Worm (Caenorhabditis elegans) whole organism, mixed stage, embryonic: ENCODE results near the gene rmd-2.

Experiments
- M03D4.4 ChIP-seq: sonication (generic microtip); optimal IDR thresholded peaks from 2 replicates; lab custom pipeline; 2017; ENCODE audit warnings: mild to moderate bottlenecking, missing genetic modification characterization, missing compliant biosample characterization
- bed-3 ChIP-seq: fragments of 200-800 bp; sonication (Bioruptor generic); optimal IDR thresholded peaks from 3 replicates; lab custom pipeline; 2018; ENCODE audit warnings: mild to moderate bottlenecking, missing genetic modification characterization, moderate library complexity, missing compliant biosample characterization
- blmp-1 ChIP-seq: fragments of 150-350 bp; optimal IDR thresholded peaks from 2 replicates; lab custom pipeline; 2014; ENCODE audit warnings: missing biosample characterization, missing genetic modification characterization
- ceh-39 ChIP-seq: fragments of 150-350 bp; optimal IDR thresholded peaks from 2 replicates; lab custom pipeline; 2014; ENCODE audit warnings: missing biosample characterization, missing genetic modification characterization
- ceh-43 ChIP-seq: fragments of 200-800 bp; sonication (Bioruptor generic); optimal IDR thresholded peaks from 2 replicates; lab custom pipeline; 2018; ENCODE audit warnings: mild to moderate bottlenecking, missing genetic modification characterization, moderate library complexity, missing compliant biosample characterization
- ceh-83 ChIP-seq: fragments of 200-800 bp; sonication (Bioruptor generic); optimal IDR thresholded peaks from 2 replicates; lab custom pipeline; 2018; ENCODE audit warnings: mild to moderate bottlenecking, missing genetic modification characterization, missing compliant biosample characterization
- ces-1 ChIP-seq: fragments of 150-350 bp; optimal IDR thresholded peaks from 2 replicates; lab custom pipeline; 2014; ENCODE audit warnings: missing biosample characterization, missing genetic modification reagents, missing genetic modification characterization
- cnd-1 ChIP-seq: fragments of 200-800 bp; sonication (Bioruptor generic); optimal IDR thresholded peaks from 2 replicates; lab custom pipeline; 2018; ENCODE audit warnings: mild to moderate bottlenecking, missing genetic modification characterization, missing compliant biosample characterization
- drap-1 ChIP-seq: fragments of 200-800 bp; sonication (Bioruptor generic); optimal IDR thresholded peaks from 3 replicates; lab custom pipeline; 2018; ENCODE audit warnings: mild to moderate bottlenecking, missing genetic modification characterization, missing compliant biosample characterization
- elt-1 ChIP-seq: sonication (generic microtip); optimal IDR thresholded peaks from 2 replicates; lab custom pipeline; 2017; ENCODE audit warnings: missing genetic modification characterization, mild to moderate bottlenecking, missing compliant biosample characterization, antibody characterized with exemption, moderate library complexity, borderline replicate concordance; ENCODE audit not compliant: insufficient read depth
- elt-3 ChIP-seq: fragments of 150-350 bp; optimal IDR thresholded peaks from 2 replicates; lab custom pipeline; 2014; ENCODE audit warnings: missing biosample characterization, missing genetic modification characterization
- flh-1 ChIP-seq: fragments of 200-800 bp; sonication (Bioruptor generic); optimal IDR thresholded peaks from 2 replicates; lab custom pipeline; 2018; ENCODE audit warnings: mild to moderate bottlenecking, missing genetic modification characterization, moderate library complexity, missing compliant biosample characterization
- ham-2 ChIP-seq: fragments of 200-800 bp; sonication (Bioruptor generic); optimal IDR thresholded peaks from 2 replicates; lab custom pipeline; 2018; ENCODE audit warnings: mild to moderate bottlenecking, missing genetic modification characterization, missing compliant biosample characterization
- hlh-1 ChIP-seq: fragments of 150-350 bp; optimal IDR thresholded peaks from 2 replicates; lab custom pipeline; 2014; ENCODE audit warnings: missing biosample characterization, missing genetic modification reagents, missing genetic modification characterization
- lin-13 ChIP-seq: fragments of 150-350 bp; optimal IDR thresholded peaks from 2 replicates; lab custom pipeline; 2014; ENCODE audit warnings: missing biosample characterization, missing genetic modification characterization
- lin-32 ChIP-seq: fragments of 200-800 bp; sonication (Bioruptor generic); optimal IDR thresholded peaks from 2 replicates; lab custom pipeline; 2018; ENCODE audit warnings: mild to moderate bottlenecking, missing genetic modification characterization, missing compliant biosample characterization
- lsy-2 ChIP-seq: fragments of 150-350 bp; optimal IDR thresholded peaks from 2 replicates; lab custom pipeline; 2014; ENCODE audit warnings: missing biosample characterization, missing genetic modification characterization
- mab-5 ChIP-seq: fragments of 150-350 bp; optimal IDR thresholded peaks from 2 replicates; lab custom pipeline; 2014; ENCODE audit warnings: missing biosample characterization, missing genetic modification characterization
- mep-1 ChIP-seq: fragments of 150-350 bp; optimal IDR thresholded peaks from 2 replicates; lab custom pipeline; 2017; ENCODE audit warnings: missing biosample characterization, missing genetic modification reagents, missing genetic modification characterization, inconsistent platforms
- mls-2 ChIP-seq: sonication (generic microtip); optimal IDR thresholded peaks from 2 replicates; lab custom pipeline; 2016; ENCODE audit warnings: mild to moderate bottlenecking, missing genetic modification characterization, moderate library complexity, missing compliant biosample characterization
- nhr-12 ChIP-seq: fragments of 150-350 bp; optimal IDR thresholded peaks from 2 replicates; lab custom pipeline; 2014; ENCODE audit warnings: missing biosample characterization, missing genetic modification characterization
- nhr-2 ChIP-seq: fragments of 150-350 bp; optimal IDR thresholded peaks from 2 replicates; lab custom pipeline; 2014; ENCODE audit warnings: missing biosample characterization, missing genetic modification characterization
- nhr-237 ChIP-seq: fragments of 150-350 bp; optimal IDR thresholded peaks from 2 replicates; lab custom pipeline; 2014; ENCODE audit warnings: missing biosample characterization, missing genetic modification characterization
- nhr-28 ChIP-seq: fragments of 150-350 bp; optimal IDR thresholded peaks from 2 replicates; lab custom pipeline; 2014; ENCODE audit warnings: missing biosample characterization, missing genetic modification characterization
- nhr-76 ChIP-seq: sonication (generic microtip); optimal IDR thresholded peaks from 2 replicates; lab custom pipeline; 2017; ENCODE audit warnings: missing biosample characterization, missing genetic modification characterization
- pha-4 ChIP-seq: fragments of 150-350 bp; optimal IDR thresholded peaks from 2 replicates; lab custom pipeline; 2018; ENCODE audit warnings: missing biosample characterization, missing genetic modification reagents, missing genetic modification characterization
- sem-2 ChIP-seq: fragments of 200-800 bp; sonication (Bioruptor generic); optimal IDR thresholded peaks from 2 replicates; lab custom pipeline; 2018; ENCODE audit warnings: mild to moderate bottlenecking, missing genetic modification characterization, missing compliant biosample characterization
- snpc-4 ChIP-seq: fragments of 150-350 bp; optimal IDR thresholded peaks from 2 replicates; lab custom pipeline; 2014; ENCODE audit warnings: missing biosample characterization, missing genetic modification characterization
- sptf-1 ChIP-seq: sonication (generic microtip); optimal IDR thresholded peaks from 2 replicates; lab custom pipeline; 2017; ENCODE audit warnings: mild to moderate bottlenecking, missing genetic modification characterization, moderate library complexity, missing compliant biosample characterization
- tbx-8 ChIP-seq: fragments of 200-800 bp; sonication (Bioruptor generic); optimal IDR thresholded peaks from 2 replicates; lab custom pipeline; 2018; ENCODE audit warnings: mild to moderate bottlenecking, missing genetic modification characterization, moderate library complexity, missing compliant biosample characterization
- unc-120 ChIP-seq: sonication (generic microtip); optimal IDR thresholded peaks from 2 replicates; lab custom pipeline; 2017; ENCODE audit warnings: missing genetic modification characterization, missing compliant biosample characterization; ENCODE audit not compliant: poor library complexity, severe bottlenecking
- unc-39 ChIP-seq: fragments of 150-350 bp; optimal IDR thresholded peaks from 2 replicates; lab custom pipeline; 2014; ENCODE audit warnings: missing biosample characterization, missing genetic modification characterization
- unc-62 ChIP-seq: fragments of 150-350 bp; optimal IDR thresholded peaks from 2 replicates; lab custom pipeline; 2014; ENCODE audit warnings: missing biosample characterization, missing genetic modification reagents, missing genetic modification characterization
- zip-8 ChIP-seq: fragments of 150-350 bp; optimal IDR thresholded peaks from 2 replicates; lab custom pipeline; 2014; ENCODE audit warnings: missing biosample characterization, missing genetic modification characterization
- ztf-11 ChIP-seq: fragments of 150-350 bp; optimal IDR thresholded peaks from 2 replicates; lab custom pipeline; 2014; ENCODE audit warnings: missing biosample characterization, missing genetic modification characterization

Gene rmd-2

DNA sequence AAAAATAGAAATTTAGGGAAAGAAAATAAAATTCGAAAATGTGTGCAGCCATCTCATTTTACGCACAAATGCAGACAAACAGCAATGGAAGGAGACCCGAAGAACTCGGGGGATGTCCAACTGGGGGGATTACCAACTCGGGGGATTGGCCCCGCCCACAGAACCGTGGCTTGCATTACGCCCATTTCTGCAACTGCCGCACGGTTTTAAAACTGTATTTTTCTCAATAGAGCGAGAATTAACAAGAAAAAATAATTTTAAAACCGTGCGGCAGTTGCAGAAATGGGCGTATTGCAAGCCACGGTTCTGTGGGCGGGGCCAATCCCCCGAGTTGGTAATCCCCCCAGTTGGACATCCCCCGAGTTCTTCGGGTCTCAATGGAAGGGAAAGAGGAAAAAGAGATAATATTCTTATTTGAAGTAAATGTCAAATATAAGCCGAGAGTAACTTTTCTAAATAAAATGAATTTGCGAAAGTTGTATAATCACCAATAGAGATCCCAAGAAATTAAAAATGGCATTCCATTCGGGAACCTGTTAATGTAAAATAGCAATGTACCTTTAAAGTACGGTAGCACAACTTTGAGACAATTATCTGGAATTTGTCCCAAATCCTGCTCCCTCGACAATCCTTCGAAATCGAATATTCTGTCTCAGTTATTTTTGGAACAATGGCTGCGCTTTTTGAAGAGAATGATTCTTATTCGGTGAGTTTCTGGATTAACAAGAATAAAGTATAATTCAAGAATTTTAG, 5.2 kb downstream of the rmd-2 start, which contains the start of the genes ruvb-1 and tofu-1:
Gene ruvb-1, minus strand, starts transcription at position 72 of the 753 bp plus-strand sequence.
Gene tofu-1, plus strand, starts transcription at position 417 of the 753 bp plus-strand sequence.
- peak; percentile 12 for TF ChIP-seq cnd-1
- peak; percentile 19 for TF ChIP-seq ham-2 (GFP tag; lab: Kevin White, UChicago)
- TF ChIP-seq sptf-1 (tag; lab: Kevin White, UChicago): peak; percentile 50
- TF ChIP-seq lsy-2 (tag; lab: Kevin White, UChicago): peak; percentile 27
- TF ChIP-seq unc-120 (tag; lab: Kevin White, UChicago): peak; percentile 28
- peak; percentile 34 for TF ChIP-seq mep-1
- TF ChIP-seq lin-13 (tag; lab: Kevin White, UChicago): peak; percentile 24
- TF ChIP-seq ces-1 (GFP tag; lab: Kevin White, UChicago): peak; percentile 28

DNA sequence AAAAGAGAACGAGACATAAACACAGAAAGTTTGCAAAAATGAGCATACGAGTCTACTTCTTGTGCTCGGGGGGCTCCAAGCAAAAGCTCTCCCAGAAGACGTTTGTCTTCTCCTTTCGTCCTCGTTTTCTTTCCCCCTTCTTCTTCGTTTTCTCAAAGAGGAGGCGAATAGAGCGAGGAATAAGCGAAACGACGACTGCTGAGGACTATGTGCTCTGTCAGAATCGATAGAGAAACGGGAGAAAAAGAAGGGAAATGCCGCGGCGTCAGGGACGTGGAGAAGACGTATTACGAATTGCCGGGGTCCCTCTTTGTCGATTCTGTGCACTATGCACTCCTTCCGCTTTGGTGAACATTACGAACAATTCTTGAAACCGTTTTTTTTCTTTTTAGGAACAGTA, 7.7 kb downstream of the rmd-2 start:
- TF ChIP-seq ces-1 (GFP tag; lab: Kevin White, UChicago) (peak; percentile 46), sptf-1 (tag; lab: Kevin White, UChicago) (no peak)
- TF ChIP-seq, all 35 proteins: peak for 1

DNA sequence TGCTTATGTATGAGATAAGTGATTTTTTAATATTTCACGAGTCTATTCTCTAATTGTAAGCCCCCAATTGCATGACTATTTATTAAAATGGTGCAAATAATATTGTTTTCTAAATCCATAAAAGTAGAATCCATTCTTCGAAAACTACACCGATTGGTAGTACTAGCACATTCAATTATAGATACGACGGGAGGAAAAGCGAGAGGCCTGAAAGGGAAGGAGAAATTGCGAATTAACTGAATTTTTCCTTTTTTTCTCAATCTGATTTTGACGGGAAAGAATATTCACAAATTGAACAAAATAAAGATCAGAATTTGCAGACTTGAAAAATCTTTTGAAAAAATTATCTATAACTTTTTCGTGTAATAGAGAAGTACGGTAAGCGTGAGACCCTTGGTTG, 8.9 kb downstream of the rmd-2 start:
- TF ChIP-seq ces-1 (GFP tag; lab: Kevin White, UChicago): peak; percentile 89
- no peak for TF ChIP-seq mab-5 (tag; lab: Kevin White, UChicago)
- TF ChIP-seq, all 35 proteins: peak for 1

DNA sequence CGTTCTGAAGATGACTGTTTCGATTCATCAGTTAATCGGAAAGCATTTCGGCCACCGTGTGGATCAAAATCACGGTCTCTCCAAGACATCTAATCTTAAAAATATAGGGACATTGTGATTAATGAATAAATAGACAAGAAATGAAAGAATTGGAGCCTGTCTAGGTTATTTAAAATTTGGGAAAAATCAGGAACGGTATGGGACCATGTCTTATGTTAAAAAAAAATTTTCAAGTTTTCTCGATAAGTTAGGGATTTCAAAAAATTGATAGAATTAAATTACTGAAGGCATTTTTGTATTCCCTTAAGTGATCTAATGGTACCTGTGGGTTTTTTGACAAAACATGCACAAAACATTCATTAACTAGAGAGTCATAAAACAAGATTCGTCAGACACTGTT, 9.9 kb downstream of the rmd-2 start, which contains the start of gene unc-41:
Gene unc-41, minus strand, starts transcription at position 101 of the 400 bp plus-strand sequence.
- no peak for TF ChIP-seq ztf-11 (tag; lab: Kevin White, UChicago)
- TF ChIP-seq nhr-237 (tag; lab: Kevin White, UChicago): no peak
- no peak for TF ChIP-seq lin-32 (GFP tag; lab: Kevin White, UChicago)
- no peak for TF ChIP-seq sptf-1 (tag; lab: Kevin White, UChicago)

DNA sequence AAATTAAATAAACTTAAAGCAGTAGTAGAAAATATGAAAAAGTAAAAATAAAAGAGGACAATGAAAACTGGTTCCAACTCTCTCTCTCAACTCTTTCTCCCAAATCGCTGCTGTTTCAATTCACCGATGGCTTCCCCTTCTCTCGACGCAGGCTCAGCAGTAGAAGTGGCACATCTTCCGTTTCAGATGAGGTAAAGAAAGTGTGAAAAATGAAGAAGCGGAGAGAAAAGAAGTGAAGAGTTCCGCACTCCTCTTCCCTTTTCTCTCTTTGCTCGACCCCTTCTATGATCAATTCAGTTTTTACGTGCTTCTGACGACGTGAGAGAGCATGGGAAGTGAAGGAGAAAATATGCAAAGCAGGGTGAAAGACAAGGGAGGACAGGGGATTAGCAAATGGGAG, 11.8 kb downstream of the rmd-2 start:
- TF ChIP-seq cnd-1 (no peak), ces-1 (GFP tag; lab: Kevin White, UChicago) (peak; percentile 40), ham-2 (GFP tag; lab: Kevin White, UChicago) (no peak), ceh-43 (GFP tag; lab: Kevin White, UChicago) (no peak), nhr-28 (tag; lab: Kevin White, UChicago) (no peak), pha-4 (no peak)

DNA sequence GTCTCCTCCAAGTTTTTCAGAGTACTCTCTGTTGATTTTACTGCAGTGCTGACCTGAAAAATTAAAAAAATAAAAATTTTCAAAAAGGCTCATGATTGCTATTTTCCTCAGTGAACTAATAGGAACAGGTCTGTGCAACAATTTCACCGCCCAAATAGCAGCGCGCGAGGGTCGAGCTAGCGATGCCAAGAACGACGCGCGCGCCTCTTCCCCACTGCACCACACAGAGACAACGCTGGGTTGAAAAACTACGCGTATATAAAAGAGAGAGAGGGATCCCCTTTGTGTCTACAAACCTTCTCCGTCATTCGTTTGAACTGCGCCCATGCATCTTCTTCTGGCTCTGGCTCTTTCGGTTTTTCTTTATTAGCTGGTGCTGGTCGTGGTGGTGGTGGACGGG, 16.0 kb downstream of the rmd-2 start:
- no peak for TF ChIP-seq mab-5 (tag; lab: Kevin White, UChicago)
- peak; percentile 89 for TF ChIP-seq sem-2 (GFP tag; lab: Kevin White, UChicago)
- TF ChIP-seq zip-8 (tag; lab: Kevin White, UChicago): no peak
- peak; percentile 25 for TF ChIP-seq ztf-11 (tag; lab: Kevin White, UChicago)
- no peak for TF ChIP-seq blmp-1 (tag; lab: Kevin White, UChicago)
- no peak for TF ChIP-seq nhr-2 (tag; lab: Kevin White, UChicago)
- TF ChIP-seq cnd-1: peak; percentile 93
- peak; percentile 93 for TF ChIP-seq ceh-43 (GFP tag; lab: Kevin White, UChicago)
- TF ChIP-seq drap-1 (GFP tag; lab: Kevin White, UChicago): peak; percentile 97
- peak; percentile 88 for TF ChIP-seq ham-2 (GFP tag; lab: Kevin White, UChicago)
- peak; percentile 15 for TF ChIP-seq hlh-1 (tag; lab: Kevin White, UChicago)
- peak; percentile 89 for TF ChIP-seq tbx-8 (GFP tag; lab: Kevin White, UChicago)
- TF ChIP-seq ceh-39 (tag; lab: Kevin White, UChicago): no peak
- TF ChIP-seq pha-4: peak; percentile 72
- peak; percentile 44 for TF ChIP-seq unc-39 (tag; lab: Kevin White, UChicago)
- peak; percentile 97 for TF ChIP-seq sptf-1 (tag; lab: Kevin White, UChicago)
- TF ChIP-seq elt-3 (tag; lab: Kevin White, UChicago): no peak
- TF ChIP-seq lin-32 (GFP tag; lab: Kevin White, UChicago): peak; percentile 92
- no peak for TF ChIP-seq snpc-4 (tag; lab: Kevin White, UChicago)
- no peak for TF ChIP-seq elt-1 (tag; lab: Kevin White, UChicago)
- TF ChIP-seq bed-3 (GFP tag; lab: Kevin White, UChicago): peak; percentile 90
- TF ChIP-seq flh-1 (GFP tag; lab: Kevin White, UChicago): peak; percentile 86
- TF ChIP-seq ceh-83: peak; percentile 94
- TF ChIP-seq mls-2 (tag; lab: Kevin White, UChicago): peak; percentile 96
- TF ChIP-seq M03D4.4: peak; percentile 95
- TF ChIP-seq lin-13 (tag; lab: Kevin White, UChicago): peak; percentile 58
- TF ChIP-seq unc-62 (GFP tag; lab: Kevin White, UChicago): peak; percentile 51
- TF ChIP-seq ces-1 (GFP tag; lab: Kevin White, UChicago): no peak
- no peak for TF ChIP-seq nhr-12 (tag; lab: Kevin White, UChicago)
- no peak for TF ChIP-seq nhr-76 (tag; lab: Kevin White, UChicago)
- TF ChIP-seq lsy-2 (tag; lab: Kevin White, UChicago): peak; percentile 28
- TF ChIP-seq nhr-28 (tag; lab: Kevin White, UChicago): peak; percentile 30
- peak; percentile 88 for TF ChIP-seq unc-120 (tag; lab: Kevin White, UChicago)
- peak; percentile 53 for TF ChIP-seq mep-1
- no peak for TF ChIP-seq nhr-237 (tag; lab: Kevin White, UChicago)
